Worm (Caenorhabditis elegans): ENCODE data around the gene T03F6.6.

DNA sequence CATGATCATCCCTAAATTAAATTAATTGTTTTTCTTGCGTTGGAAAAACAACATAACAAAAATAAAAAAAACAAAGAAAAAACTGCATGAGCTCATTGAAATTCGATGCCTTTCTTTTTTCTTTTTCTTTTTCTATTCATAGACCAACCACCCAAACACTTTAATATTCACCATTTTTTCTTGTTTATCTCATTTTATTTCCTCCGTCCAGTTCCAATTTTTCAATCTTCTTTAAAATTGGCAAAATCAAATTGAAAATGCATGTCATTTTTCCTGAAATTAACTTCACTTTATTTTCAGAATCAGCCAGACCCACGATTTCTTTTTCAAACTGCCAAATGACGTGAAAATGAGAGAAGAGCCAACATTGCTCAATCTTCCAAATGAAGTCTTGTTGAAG, 5.8 kb upstream of the T03F6.6 start, which contains the start of gene T03F6.4:
- TF ChIP-seq nhr-12 (tag; optimal IDR thresholded peaks at IDR 0.05) (no peak), nhr-237 (tag; optimal IDR thresholded peaks at IDR 0.05) (no peak), blmp-1 (tag; optimal IDR thresholded peaks at IDR 0.05) (no peak), lin-13 (tag; optimal IDR thresholded peaks at IDR 0.05) (no peak), lsy-2 (tag; optimal IDR thresholded peaks at IDR 0.05) (no peak), nhr-76 (tag; optimal IDR thresholded peaks at IDR 0.05) (no peak), sem-2 (GFP tag; optimal IDR thresholded peaks at IDR 0.05) (no peak), tbx-8 (GFP tag; optimal IDR thresholded peaks at IDR 0.05) (no peak), unc-62 (GFP tag; optimal IDR thresholded peaks at IDR 0.05) (no peak), pha-4 (tag; optimal IDR thresholded peaks at IDR 0.05) (no peak), mep-1 (tag; optimal IDR thresholded peaks at IDR 0.05) (no peak)

Data from whole organism, mixed stage, embryonic.